Fruit fly (Drosophila melanogaster) whole organism, wandering third instar larva: ENCODE measurements around the gene CG2926.

Source experiments
- Abd-B ChIP-seq: fragments of >200 bp; optimal IDR thresholded peaks from 2 replicates; lab custom pipeline; 2017; ENCODE audit warnings: missing biosample characterization, missing genetic modification characterization
- CG32264 ChIP-seq: fragments of 200-800 bp; sonication (Bioruptor generic); optimal IDR thresholded peaks from 2 replicates; lab custom pipeline; 2016; ENCODE audit warnings: missing biosample characterization, missing genetic modification characterization
- CG9705 ChIP-seq: fragments of 200-800 bp; sonication (Bioruptor generic); optimal IDR thresholded peaks from 2 replicates; lab custom pipeline; 2018; ENCODE audit warnings: missing biosample characterization, mild to moderate bottlenecking, missing genetic modification characterization
- CrebA ChIP-seq: fragments of 200-800 bp; sonication (Bioruptor generic); optimal IDR thresholded peaks from 2 replicates; lab custom pipeline; 2016; ENCODE audit warnings: missing biosample characterization, mild to moderate bottlenecking, missing genetic modification characterization, borderline replicate concordance
- Dfd ChIP-seq: fragments of >200 bp; optimal IDR thresholded peaks from 2 replicates; lab custom pipeline; 2017; ENCODE audit warnings: missing biosample characterization, missing genetic modification characterization
- Dif ChIP-seq: fragments of 200-275, 200-300 bp; sonication (Bioruptor generic); optimal IDR thresholded peaks from 2 replicates; lab custom pipeline; 2018; ENCODE audit warnings: missing biosample characterization, missing genetic modification characterization; ENCODE audit not compliant: partially characterized antibody
- GATAd ChIP-seq: sonication (Bioruptor generic); optimal IDR thresholded peaks from 2 replicates; lab custom pipeline; 2016; ENCODE audit warnings: missing biosample characterization, missing genetic modification characterization
- HLH106 ChIP-seq: fragments of 200-800 bp; optimal IDR thresholded peaks from 3 replicates; lab custom pipeline; 2019; ENCODE audit warnings: missing biosample characterization, mild to moderate bottlenecking, missing genetic modification characterization, moderate library complexity
- Hnf4 ChIP-seq: fragments of 200-800 bp; sonication (Bioruptor generic); optimal IDR thresholded peaks from 2 replicates; lab custom pipeline; 2016; ENCODE audit warnings: missing biosample characterization, mild to moderate bottlenecking, missing genetic modification characterization
- Hr78 ChIP-seq: fragments of >200 bp; optimal IDR thresholded peaks from 2 replicates; lab custom pipeline; 2017; ENCODE audit warnings: missing biosample characterization, missing genetic modification characterization
- Hr83 ChIP-seq: fragments of 200-300 bp; sonication (Bioruptor generic); optimal IDR thresholded peaks from 2 replicates; lab custom pipeline; 2016; ENCODE audit warnings: missing biosample characterization, mild to moderate bottlenecking, missing genetic modification characterization, moderate library complexity; ENCODE audit not compliant: poor library complexity, severe bottlenecking
- Jra ChIP-seq: sonication (Bioruptor generic); optimal IDR thresholded peaks from 2 replicates; lab custom pipeline; 2016; ENCODE audit warnings: missing biosample characterization, missing genetic modification characterization
- Mio ChIP-seq: sonication (Bioruptor generic); optimal IDR thresholded peaks from 2 replicates; lab custom pipeline; 2016; ENCODE audit warnings: missing biosample characterization, missing genetic modification characterization
- Myc ChIP-seq: fragments of >200 bp; optimal IDR thresholded peaks from 2 replicates; lab custom pipeline; 2017
- N ChIP-seq: fragments of >200 bp; optimal IDR thresholded peaks from 2 replicates; lab custom pipeline; 2018; ENCODE audit warnings: missing biosample characterization, missing external identifiers, missing genetic modification characterization
- OdsH ChIP-seq: fragments of 200-800 bp; sonication (Bioruptor generic); optimal IDR thresholded peaks from 2 replicates; lab custom pipeline; 2016; ENCODE audit warnings: missing biosample characterization, mild to moderate bottlenecking, missing genetic modification characterization
- Rel ChIP-seq, 2 experiments: fragments of 200-800 bp; sonication (Bioruptor generic) in 1 of 2; optimal IDR thresholded peaks; 2 replicates in 1 of 2; 3 replicates in 1 of 2; lab custom pipeline; 2016 to 2019; ENCODE audit warnings: mild to moderate bottlenecking in 2 of 2, missing biosample characterization in 2 of 2, missing genetic modification characterization in 2 of 2, moderate library complexity in 1 of 2
- Sp1 ChIP-seq: fragments of 200-800 bp; sonication (Bioruptor generic); optimal IDR thresholded peaks from 3 replicates; lab custom pipeline; 2019; ENCODE audit warnings: missing biosample characterization, mild to moderate bottlenecking, missing genetic modification characterization, moderate library complexity
- Vsx2 ChIP-seq: fragments of 200-300, 225-300 bp; sonication (Bioruptor generic); optimal IDR thresholded peaks from 2 replicates; lab custom pipeline; 2018; ENCODE audit warnings: missing biosample characterization, missing genetic modification characterization; ENCODE audit not compliant: partially characterized antibody
- br ChIP-seq: fragments of 200-800 bp; sonication (Bioruptor generic); optimal IDR thresholded peaks from 2 replicates; lab custom pipeline; 2016; ENCODE audit warnings: missing biosample characterization, missing genetic modification characterization
- brk ChIP-seq: fragments of 200-800 bp; sonication (Bioruptor generic); optimal IDR thresholded peaks from 2 replicates; lab custom pipeline; 2016; ENCODE audit warnings: missing biosample characterization, mild to moderate bottlenecking, missing genetic modification characterization
- dl ChIP-seq, 2 experiments: fragments of 175-275, 200-275 bp in 1 of 2; fragments of 200-275 bp in 1 of 2; sonication (Bioruptor generic); optimal IDR thresholded peaks; lab custom pipeline; 2018; ENCODE audit warnings: mild to moderate bottlenecking in 2 of 2, missing biosample characterization in 2 of 2, missing genetic modification characterization in 2 of 2, moderate library complexity in 2 of 2; ENCODE audit not compliant: partially characterized antibody in 2 of 2, insufficient read depth in 1 of 2
- dmrt93B ChIP-seq: fragments of 200-800 bp; sonication (Bioruptor generic); optimal IDR thresholded peaks from 2 replicates; lab custom pipeline; 2018; ENCODE audit warnings: missing biosample characterization, mild to moderate bottlenecking, missing genetic modification characterization
- dsf ChIP-seq: sonication (Bioruptor generic); optimal IDR thresholded peaks from 2 replicates; lab custom pipeline; 2016; ENCODE audit warnings: missing biosample characterization, missing genetic modification characterization, borderline replicate concordance
- ey ChIP-seq: fragments of 200-800 bp; sonication (Bioruptor generic); optimal IDR thresholded peaks from 2 replicates; lab custom pipeline; 2016; ENCODE audit warnings: missing biosample characterization, missing genetic modification characterization
- foxo ChIP-seq, 2 experiments: fragments of 200-800 bp; sonication (Bioruptor generic); optimal IDR thresholded peaks; 2 replicates in 1 of 2; 3 replicates in 1 of 2; lab custom pipeline; 2016 to 2017; ENCODE audit warnings: missing biosample characterization in 2 of 2, missing genetic modification characterization in 2 of 2
- fru ChIP-seq: fragments of 200-800 bp; sonication (Bioruptor generic); optimal IDR thresholded peaks from 3 replicates; lab custom pipeline; 2016; ENCODE audit warnings: missing biosample characterization, mild to moderate bottlenecking, missing genetic modification characterization
- h ChIP-seq: fragments of 200-800 bp; sonication (Bioruptor generic); optimal IDR thresholded peaks from 3 replicates; lab custom pipeline; 2016; ENCODE audit warnings: missing biosample characterization, mild to moderate bottlenecking, missing genetic modification characterization
- jim ChIP-seq: fragments of 175-275, 200-325 bp; sonication (Bioruptor generic); optimal IDR thresholded peaks from 2 replicates; lab custom pipeline; 2016; ENCODE audit warnings: missing biosample characterization, mild to moderate bottlenecking, missing genetic modification characterization
- lola ChIP-seq: fragments of >200 bp; optimal IDR thresholded peaks from 2 replicates; lab custom pipeline; 2017; ENCODE audit warnings: missing biosample characterization, missing genetic modification characterization
- pan ChIP-seq: fragments of >200 bp; optimal IDR thresholded peaks from 2 replicates; lab custom pipeline; 2017
- psq ChIP-seq: fragments of 200-800 bp; sonication (Bioruptor generic); optimal IDR thresholded peaks from 3 replicates; lab custom pipeline; 2017; ENCODE audit warnings: missing biosample characterization, mild to moderate bottlenecking, missing genetic modification characterization, moderate library complexity
- rgr ChIP-seq: fragments of 200-800 bp; sonication (Bioruptor generic); optimal IDR thresholded peaks from 3 replicates; lab custom pipeline; 2016; ENCODE audit warnings: missing biosample characterization, mild to moderate bottlenecking, missing genetic modification characterization
- sage ChIP-seq: fragments of 200-800 bp; sonication (Bioruptor generic); optimal IDR thresholded peaks from 2 replicates; lab custom pipeline; 2016; ENCODE audit warnings: missing biosample characterization, mild to moderate bottlenecking, missing genetic modification characterization
- sv ChIP-seq: fragments of 200-800 bp; sonication (Bioruptor generic); optimal IDR thresholded peaks from 3 replicates; lab custom pipeline; 2016; ENCODE audit warnings: missing biosample characterization, missing genetic modification characterization
- tai ChIP-seq: sonication (Bioruptor generic); optimal IDR thresholded peaks from 2 replicates; lab custom pipeline; 2016; ENCODE audit warnings: missing biosample characterization, missing genetic modification characterization
- usp ChIP-seq: fragments of >200 bp; optimal IDR thresholded peaks from 2 replicates; lab custom pipeline; 2017; ENCODE audit warnings: missing biosample characterization, missing genetic modification characterization
- woc ChIP-seq: sonication (Bioruptor generic); optimal IDR thresholded peaks from 2 replicates; lab custom pipeline; 2016; ENCODE audit warnings: missing biosample characterization, mild to moderate bottlenecking, missing genetic modification characterization

The CG2926 gene

dm6 chr3R:5622985-5623630 lies 34.9 kb upstream of the CG2926 start:
- TF ChIP-seq Hnf4 (peak; percentile 89), CrebA (GFP tag; lab: Kevin White, UChicago) (no peak), OdsH (GFP tag; lab: Kevin White, UChicago) (peak; percentile 79), Abd-B (GFP tag; lab: Kevin White, UChicago) (no peak), Myc (lab: Kevin White, UChicago) (no peak), dsf (GFP tag; lab: Kevin White, UChicago) (peak; percentile 41), CG32264 (GFP tag; lab: Kevin White, UChicago) (peak; percentile 62), N (GFP tag; lab: Kevin White, UChicago) (no peak), Dfd (GFP tag; lab: Kevin White, UChicago) (no peak), Hr78 (GFP tag; lab: Kevin White, UChicago) (no peak), usp (GFP tag; lab: Kevin White, UChicago) (no peak), fru (peak; percentile 72), CG9705 (GFP tag; lab: Kevin White, UChicago) (peak; percentile 66), jim (peak; percentile 75), pan (lab: Kevin White, UChicago) (no peak), Rel (GFP tag; optimal IDR thresholded peaks at IDR 0.05; lab: Kevin White, UChicago) (no peak), Rel (tag; optimal IDR thresholded peaks at IDR 0.05; lab: Kevin White, UChicago) (peak; percentile 25), lola (no peak), woc (GFP tag; lab: Kevin White, UChicago) (peak; percentile 36), dmrt93B (GFP tag; lab: Kevin White, UChicago) (peak; percentile 36), h (GFP tag; lab: Kevin White, UChicago) (peak; percentile 80), ey (GFP tag; lab: Kevin White, UChicago) (peak; percentile 33), brk (GFP tag; lab: Kevin White, UChicago) (peak; percentile 82), foxo (GFP tag; optimal IDR thresholded peaks at IDR 0.05; lab: Kevin White, UChicago) (peak; percentile 21 to 68), rgr (peak; percentile 84), Jra (GFP tag; lab: Kevin White, UChicago) (peak; percentile 87), Vsx2 (no peak), Mio (GFP tag; lab: Kevin White, UChicago) (peak; percentile 12), Dif (no peak), Sp1 (GFP tag; lab: Kevin White, UChicago) (peak; percentile 70), Hr83 (GFP tag; lab: Kevin White, UChicago) (peak; percentile 97), sv (peak; percentile 14), GATAd (GFP tag; lab: Kevin White, UChicago) (no peak), psq (GFP tag; lab: Kevin White, UChicago) (no peak), br (GFP tag; lab: Kevin White, UChicago) (peak; percentile 71), dl (GFP tag; optimal IDR thresholded peaks at IDR 0.05; lab: Kevin White, UChicago; ENCODE audit: insufficient read depth in 1 of 2, partially characterized antibody in 2 of 2) (no peak), HLH106 (peak; percentile 28), sage (GFP tag; lab: Kevin White, UChicago) (peak; percentile 42), tai (GFP tag; lab: Kevin White, UChicago) (no peak)

- TF ChIP-seq Rel (GFP tag; optimal IDR thresholded peaks at IDR 0.05; lab: Kevin White, UChicago), result no peak
- no peak for TF ChIP-seq Rel (tag; optimal IDR thresholded peaks at IDR 0.05; lab: Kevin White, UChicago)
- TF ChIP-seq woc (GFP tag; lab: Kevin White, UChicago), result no peak
- no peak for TF ChIP-seq psq (GFP tag; lab: Kevin White, UChicago)
- no peak for TF ChIP-seq br (GFP tag; lab: Kevin White, UChicago)
- no peak for TF ChIP-seq h (GFP tag; lab: Kevin White, UChicago)
- TF ChIP-seq HLH106, result no peak
- TF ChIP-seq tai (GFP tag; lab: Kevin White, UChicago), result no peak
- TF ChIP-seq dmrt93B (GFP tag; lab: Kevin White, UChicago), result no peak
These were observed 34.2 kb upstream of the CG2926 start for dm6 chr3R:5622406-5622752.
